Worm (Caenorhabditis elegans): ENCODE measurements around the gene srh-240.

srh-240 gene

ce11 chrV:2863033-2863432 is 2.0 kb upstream of the srh-240 start, which contains the start of gene srh-272:
TSS of gene srh-272 (plus strand) at chrV:2863333.
- TF ChIP-seq unc-62 (GFP tag; optimal IDR thresholded peaks at IDR 0.05), result no peak

DNA sequence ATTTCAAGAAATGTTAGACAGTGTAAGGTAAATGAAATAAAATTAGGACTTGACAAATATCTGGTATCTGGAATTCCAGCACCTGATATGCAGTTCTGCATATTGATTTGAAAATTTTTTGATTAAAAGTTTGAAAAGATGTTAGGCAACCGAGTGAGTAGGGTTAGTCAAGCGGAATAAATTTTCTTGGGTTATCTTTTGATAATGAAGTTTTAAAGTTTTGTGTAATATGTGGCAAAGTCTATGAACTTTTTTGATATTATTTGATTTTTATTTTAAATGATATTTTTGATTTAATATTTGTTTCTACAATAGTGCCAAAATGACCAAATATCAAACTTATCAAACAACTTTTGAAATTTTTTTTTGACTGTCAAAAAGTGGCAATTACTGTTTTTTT is 4.5 kb downstream of the srh-240 start, which contains the start of gene srh-241:
Gene srh-241, minus strand, starts transcription at position 101 of the 400 bp plus-strand sequence.
- TF ChIP-seq unc-62 (GFP tag; optimal IDR thresholded peaks at IDR 0.05), result no peak

DNA sequence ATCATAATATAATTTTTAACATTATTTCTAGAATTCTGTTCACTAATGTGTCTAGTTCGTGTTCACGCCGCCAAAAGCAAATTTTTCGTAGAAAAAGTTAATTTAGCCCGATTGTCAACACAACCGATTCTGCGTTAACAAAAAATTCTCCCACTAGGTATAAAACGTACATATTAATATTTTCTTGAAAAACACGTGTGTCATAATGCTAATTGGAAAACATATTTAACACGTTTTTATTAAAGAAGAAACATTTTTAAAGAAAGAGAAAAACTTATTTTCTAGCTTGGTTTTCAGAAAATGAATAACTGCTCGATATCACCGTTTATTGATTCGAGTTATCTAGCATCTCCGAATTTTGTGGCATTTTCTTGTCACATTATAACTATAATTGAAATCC is 5.1 kb downstream of the srh-240 start, which contains the start of gene srh-243:
Gene srh-243, plus strand, starts transcription at position 301 of the 400 bp plus-strand sequence.
- TF ChIP-seq unc-62 (GFP tag; optimal IDR thresholded peaks at IDR 0.05), result no peak

DNA sequence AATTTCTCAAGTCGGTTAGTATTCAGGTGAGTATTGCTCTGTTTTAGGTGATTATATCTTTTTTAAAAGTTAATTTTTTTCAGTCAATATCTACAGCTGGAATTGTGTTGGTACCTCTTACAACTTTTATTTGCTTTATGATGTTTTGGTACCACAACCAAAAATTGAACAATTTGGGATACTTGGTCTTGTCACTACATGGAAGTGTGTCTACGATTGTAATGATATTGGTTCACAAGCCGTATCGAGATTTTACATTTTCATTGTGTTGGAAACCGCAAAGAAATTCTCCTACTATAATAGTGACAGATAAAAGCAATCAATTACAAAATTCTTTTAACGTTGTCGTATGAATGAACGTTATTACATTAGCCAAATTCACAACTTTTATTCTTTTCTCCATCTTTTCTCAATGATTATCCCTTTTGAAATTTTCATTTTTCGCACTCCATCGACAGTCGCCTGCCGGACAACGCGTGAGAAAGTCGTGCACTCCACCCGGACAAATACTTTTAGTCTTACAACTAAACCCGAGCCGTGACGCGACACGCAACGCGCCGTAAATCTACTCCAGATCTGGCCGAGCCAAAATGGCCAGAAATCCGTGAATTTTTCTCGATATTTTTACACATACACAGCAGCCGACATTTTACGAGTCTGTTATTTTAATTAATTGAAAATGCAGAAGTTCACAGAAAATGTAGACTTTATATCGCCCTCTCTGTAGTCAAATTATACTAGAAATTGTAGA is 6.9 kb downstream of the srh-240 start:
- no peak for TF ChIP-seq unc-62 (GFP tag; optimal IDR thresholded peaks at IDR 0.05)

- TF ChIP-seq unc-62 (GFP tag; optimal IDR thresholded peaks at IDR 0.05), result no peak
Measured at ce11 chrV:2872947-2873346, 7.9 kb downstream of the srh-240 start.

DNA sequence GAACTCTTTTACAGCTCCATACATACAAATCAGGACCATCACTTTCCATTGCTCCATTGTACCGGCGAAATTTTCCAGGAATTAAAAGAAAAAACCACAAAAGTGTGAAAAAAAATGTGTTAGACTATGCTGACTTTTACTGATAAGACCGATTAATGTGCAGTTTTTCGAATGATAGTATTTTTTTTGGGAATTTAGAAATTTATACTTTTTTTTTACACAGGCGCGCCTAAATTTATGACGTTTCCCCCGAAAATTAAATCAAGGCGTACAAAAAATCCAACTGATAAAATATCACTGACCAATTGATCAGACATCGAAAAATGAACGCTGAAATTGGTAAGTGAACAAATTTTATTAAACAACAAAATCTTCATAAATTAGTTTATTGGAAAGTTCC is 10.4 kb downstream of the srh-240 start, which contains the start of gene folt-2:
Gene folt-2, minus strand, starts transcription at position 179 of the 400 bp plus-strand sequence.
- no peak for TF ChIP-seq unc-62 (GFP tag; optimal IDR thresholded peaks at IDR 0.05)

- no peak for TF ChIP-seq unc-62 (GFP tag; optimal IDR thresholded peaks at IDR 0.05)
Measured at ce11 chrV:2876188-2876831, 11.3 kb downstream of the srh-240 start.

DNA sequence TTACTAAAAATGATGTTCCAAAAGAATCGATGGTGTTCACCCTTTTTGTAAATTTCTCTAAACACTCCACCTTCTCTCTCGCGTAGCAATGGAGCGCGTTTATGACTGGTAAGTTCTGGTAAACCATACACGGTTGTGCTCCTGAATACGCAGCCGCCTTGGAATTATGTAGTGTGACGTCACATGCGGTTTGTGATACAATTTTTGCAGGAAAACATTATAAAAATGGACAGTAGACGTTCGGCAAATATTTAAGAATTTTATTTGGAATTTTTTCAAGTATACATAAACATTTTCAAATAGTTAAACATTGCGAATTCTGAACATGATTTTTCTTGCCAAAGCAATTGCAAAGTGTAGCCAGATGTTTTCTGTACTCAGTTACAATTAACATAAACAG is 12.5 kb downstream of the srh-240 start, which contains the start of gene F37B4.10:
Gene F37B4.10, minus strand, starts transcription at position 101 of the 400 bp plus-strand sequence.
- TF ChIP-seq unc-62 (GFP tag; optimal IDR thresholded peaks at IDR 0.05), result no peak

ce11 chrV:2879801-2880200 is 14.8 kb downstream of the srh-240 start, which contains the start of gene str-39:
TSS of gene str-39 (minus strand) at chrV:2879901.
- TF ChIP-seq unc-62 (GFP tag; optimal IDR thresholded peaks at IDR 0.05), result no peak

DNA sequence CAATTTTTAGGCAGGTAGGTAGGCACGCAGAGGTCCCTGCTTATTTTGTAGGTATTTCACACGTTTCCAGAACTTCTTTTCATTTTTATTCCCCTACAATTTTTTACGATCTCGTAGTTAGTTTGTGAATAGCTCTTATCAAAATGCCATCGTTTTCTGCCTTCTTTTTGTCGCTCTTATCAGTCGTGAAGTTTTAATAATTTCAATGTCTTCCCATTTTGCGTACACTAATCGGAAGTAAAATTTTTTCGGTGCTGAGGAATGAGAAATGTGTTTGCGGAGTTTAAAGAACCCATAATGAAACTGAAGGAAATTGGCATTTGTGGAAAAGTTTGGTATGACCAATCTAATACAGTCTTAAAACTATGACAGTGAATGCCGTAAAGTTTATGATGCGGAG is 15.4 kb downstream of the srh-240 start:
- TF ChIP-seq unc-62 (GFP tag; optimal IDR thresholded peaks at IDR 0.05), result no peak

- TF ChIP-seq unc-62 (GFP tag; optimal IDR thresholded peaks at IDR 0.05), result no peak
Measured at ce11 chrV:2881016-2881415, 16.0 kb downstream of the srh-240 start, which contains the start of gene ifc-1. TSS of gene ifc-1 (plus strand) at chrV:2881393.

ce11 chrV:2881565-2881964 is 16.6 kb downstream of the srh-240 start:
- no peak for TF ChIP-seq unc-62 (GFP tag; optimal IDR thresholded peaks at IDR 0.05)

DNA sequence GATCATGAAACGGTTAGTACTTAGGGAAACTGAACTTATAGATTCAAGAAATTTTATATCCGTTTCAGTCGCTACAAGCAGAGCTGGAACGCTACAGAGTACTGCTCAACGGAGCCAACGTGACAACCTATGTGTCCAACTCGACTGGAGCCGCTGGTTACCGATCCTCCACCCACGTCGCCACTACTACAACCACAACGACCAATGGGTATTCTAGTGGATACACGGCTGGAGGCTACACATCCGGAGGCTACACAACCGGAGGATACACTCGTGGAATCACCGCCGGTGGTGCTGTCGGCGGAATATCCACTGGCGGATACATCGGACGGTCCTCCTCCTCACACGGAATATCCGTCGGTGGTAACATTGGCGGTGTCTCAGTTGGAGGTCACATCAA is 18.1 kb downstream of the srh-240 start:
- no peak for TF ChIP-seq unc-62 (GFP tag; optimal IDR thresholded peaks at IDR 0.05)

ce11 chrV:2884411-2884810 is 19.4 kb downstream of the srh-240 start, which contains the start of gene sre-24:
TSS of gene sre-24 (plus strand) at chrV:2884711.
- no peak for TF ChIP-seq unc-62 (GFP tag; optimal IDR thresholded peaks at IDR 0.05)

- no peak for TF ChIP-seq unc-62 (GFP tag; optimal IDR thresholded peaks at IDR 0.05)
Measured at ce11 chrV:2888265-2888664, 23.3 kb downstream of the srh-240 start.

- no peak for TF ChIP-seq unc-62 (GFP tag; optimal IDR thresholded peaks at IDR 0.05)
Measured at ce11 chrV:2888681-2889080, 23.7 kb downstream of the srh-240 start, which contains the start of gene srw-4. TSS of gene srw-4 (minus strand) at chrV:2888781.

DNA sequence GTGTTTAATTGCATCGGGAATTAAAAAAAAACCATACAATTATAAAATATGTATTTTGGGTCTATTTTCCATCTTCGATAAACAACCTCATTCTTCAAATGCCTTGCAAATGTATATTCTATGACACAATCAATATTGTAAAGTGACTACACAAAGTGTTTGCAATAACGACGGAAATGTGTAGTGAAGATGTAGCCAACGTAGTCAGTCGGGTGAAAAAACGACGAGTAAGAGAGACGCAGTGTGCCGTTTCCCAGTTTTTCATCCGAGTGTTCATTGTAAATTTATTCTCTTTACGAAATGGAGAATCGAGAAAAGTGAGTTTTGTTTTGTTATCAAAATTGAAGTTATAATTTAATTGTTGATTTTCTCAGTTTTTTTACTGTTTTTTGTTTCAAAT is 26.9 kb downstream of the srh-240 start, which contains the start of gene F37B4.15:
Gene F37B4.15, plus strand, starts transcription at position 301 of the 400 bp plus-strand sequence.
- no peak for TF ChIP-seq unc-62 (GFP tag; optimal IDR thresholded peaks at IDR 0.05)
